Worm (Caenorhabditis elegans) whole organism, early embryonic: ENCODE data around the gene mtq-2.

Experiments
- B0310.2 ChIP-seq: sonication (generic microtip); optimal IDR thresholded peaks from 2 replicates; lab custom pipeline; 2016; ENCODE audit warnings: mild to moderate bottlenecking, missing genetic modification characterization, missing compliant biosample characterization
- F13C5.2 ChIP-seq: sonication (generic microtip); optimal IDR thresholded peaks from 2 replicates; lab custom pipeline; 2017; ENCODE audit warnings: mild to moderate bottlenecking, missing genetic modification characterization, inconsistent platforms, missing compliant biosample characterization
- aly-1 ChIP-seq: sonication (generic microtip); optimal IDR thresholded peaks from 2 replicates; lab custom pipeline; 2016; ENCODE audit warnings: missing genetic modification characterization, missing compliant biosample characterization
- ama-1 ChIP-seq: fragments of 150-350 bp; optimal IDR thresholded peaks from 2 replicates; lab custom pipeline; 2014
- ceh-13 ChIP-seq: fragments of 200-800 bp; sonication (Bioruptor generic); optimal IDR thresholded peaks from 2 replicates; lab custom pipeline; 2018; ENCODE audit warnings: mild to moderate bottlenecking, missing genetic modification characterization, missing compliant biosample characterization
- ceh-36 ChIP-seq: sonication (generic microtip); optimal IDR thresholded peaks from 2 replicates; lab custom pipeline; 2016; ENCODE audit warnings: missing genetic modification characterization, inconsistent platforms, missing compliant biosample characterization
- ets-7 ChIP-seq: sonication (generic microtip); optimal IDR thresholded peaks from 2 replicates; lab custom pipeline; 2016; ENCODE audit warnings: missing genotype, missing genetic modification characterization, missing compliant biosample characterization
- hmbx-1 ChIP-seq: sonication (generic microtip); optimal IDR thresholded peaks from 2 replicates; lab custom pipeline; 2016; ENCODE audit warnings: mild to moderate bottlenecking, missing genetic modification characterization, missing compliant biosample characterization
- hmg-4 ChIP-seq: fragments of 200-800 bp; sonication (Bioruptor generic); optimal IDR thresholded peaks from 2 replicates; lab custom pipeline; 2018; ENCODE audit warnings: mild to moderate bottlenecking, missing genetic modification characterization, missing compliant biosample characterization
- hnd-1 ChIP-seq: sonication (generic microtip); optimal IDR thresholded peaks from 2 replicates; lab custom pipeline; 2016; ENCODE audit warnings: missing genetic modification characterization, missing compliant biosample characterization
- pes-1 ChIP-seq: fragments of 200-800 bp; sonication (Bioruptor generic); IDR thresholded peaks from 2 replicates; pipeline ENCODE4 v1.3.6; 2022; ENCODE audit warnings: missing genetic modification reagents, missing genetic modification characterization, missing compliant biosample characterization
- scrt-1 ChIP-seq: fragments of 200-800 bp; sonication (Bioruptor generic); IDR thresholded peaks from 2 replicates; pipeline ENCODE4 v1.3.6; 2022; ENCODE audit warnings: missing genetic modification characterization, missing compliant biosample characterization
- tbx-11 ChIP-seq: fragments of 200-800 bp; sonication (Bioruptor generic); IDR thresholded peaks from 2 replicates; pipeline ENCODE4 v1.3.6; 2022; ENCODE audit warnings: missing genetic modification characterization, missing compliant biosample characterization
- tra-4 ChIP-seq: sonication (generic microtip); optimal IDR thresholded peaks from 2 replicates; lab custom pipeline; 2017; ENCODE audit warnings: missing genetic modification characterization, missing compliant biosample characterization

DNA sequence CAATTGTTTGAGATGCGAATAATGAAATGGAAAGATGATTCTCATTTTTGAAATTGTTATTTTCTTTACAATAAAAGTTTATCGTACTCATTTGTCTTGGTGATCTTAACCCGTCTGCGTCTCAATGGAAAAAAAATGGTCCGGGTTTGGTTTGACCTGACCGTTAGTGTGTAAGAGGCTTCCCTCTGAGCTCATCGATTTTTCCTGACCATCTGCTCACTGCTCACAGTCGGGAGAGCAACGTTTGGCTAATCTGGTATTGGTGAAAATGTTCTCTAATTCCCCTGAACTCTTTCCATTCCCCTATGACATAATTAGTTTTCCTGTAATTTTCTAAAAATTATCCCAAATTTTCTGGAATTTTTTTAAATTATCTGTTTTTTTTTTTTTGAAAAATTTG, 50.4 kb downstream of the mtq-2 start:
- no peak for TF ChIP-seq tbx-11
- TF ChIP-seq ama-1 (lab: Kevin White, UChicago): no peak
- no peak for TF ChIP-seq scrt-1 (GFP tag; lab: Robert Waterston, UW)
- TF ChIP-seq ceh-13 (GFP tag; lab: Kevin White, UChicago): no peak
- TF ChIP-seq ceh-36 (tag; lab: Kevin White, UChicago): no peak
- TF ChIP-seq F13C5.2 (tag; lab: Kevin White, UChicago): no peak
- TF ChIP-seq aly-1 (tag; lab: Kevin White, UChicago): no peak
- TF ChIP-seq hmg-4 (GFP tag; lab: Kevin White, UChicago): no peak
- TF ChIP-seq hnd-1: no peak
- TF ChIP-seq tra-4 (tag; lab: Kevin White, UChicago): no peak
- no peak for TF ChIP-seq hmbx-1
- no peak for TF ChIP-seq B0310.2
- TF ChIP-seq pes-1 (GFP tag; lab: Robert Waterston, UW): no peak
- TF ChIP-seq ets-7 (tag; lab: Kevin White, UChicago): no peak
